Fruit fly (Drosophila melanogaster) whole organism, embryonic: Measurements from ENCODE around the gene CG11085.

Source experiments
- Atf-2 ChIP-seq: fragments of 200-800 bp; sonication (Bioruptor generic); optimal IDR thresholded peaks from 2 replicates; lab custom pipeline; 2016; ENCODE audit warnings: missing biosample characterization, missing genetic modification characterization
- CG10462 ChIP-seq: fragments of 200-800 bp; sonication (Bioruptor generic); optimal IDR thresholded peaks from 2 replicates; lab custom pipeline; 2016; ENCODE audit warnings: missing biosample characterization, missing genetic modification characterization
- CG10654 ChIP-seq: fragments of 200-800 bp; sonication (Bioruptor generic); optimal IDR thresholded peaks from 2 replicates; lab custom pipeline; 2016; ENCODE audit warnings: missing biosample characterization, missing genetic modification characterization
- CG11695 ChIP-seq: fragments of 200-800 bp; sonication (Bioruptor generic); IDR thresholded peaks from 3 replicates; pipeline ENCODE4 v1.3.6; 2022; ENCODE audit warnings: missing biosample characterization, missing genetic modification characterization
- CG11723 ChIP-seq: fragments of 200-800 bp; sonication (Bioruptor generic); optimal IDR thresholded peaks from 2 replicates; lab custom pipeline; 2017; ENCODE audit warnings: missing biosample characterization, mild to moderate bottlenecking, missing genetic modification characterization
- CG12219 ChIP-seq: fragments of 200-800 bp; sonication (Bioruptor generic); optimal IDR thresholded peaks from 3 replicates; lab custom pipeline; 2018; ENCODE audit warnings: missing biosample characterization, mild to moderate bottlenecking, missing genetic modification characterization
- CG1233 ChIP-seq: fragments of 200-800 bp; sonication (Bioruptor generic); optimal IDR thresholded peaks from 4 replicates; lab custom pipeline; 2018; ENCODE audit warnings: missing biosample characterization, mild to moderate bottlenecking, missing genetic modification characterization
- CG14710 ChIP-seq: fragments of 200-800 bp; sonication (Bioruptor generic); optimal IDR thresholded peaks from 3 replicates; lab custom pipeline; 2019; ENCODE audit warnings: missing biosample characterization, mild to moderate bottlenecking, missing genetic modification characterization, moderate library complexity
- CG15696 ChIP-seq: fragments of 200-800 bp; sonication (Bioruptor generic); optimal IDR thresholded peaks from 2 replicates; lab custom pipeline; 2019; ENCODE audit warnings: missing biosample characterization, mild to moderate bottlenecking, missing genetic modification characterization, moderate library complexity
- CG16863 ChIP-seq: fragments of 200-800 bp; sonication (Bioruptor generic); optimal IDR thresholded peaks from 3 replicates; lab custom pipeline; 2016; ENCODE audit warnings: missing biosample characterization, missing genetic modification characterization
- CG17328 ChIP-seq: fragments of 200-800 bp; sonication (Bioruptor generic); IDR thresholded peaks from 2 replicates; pipeline ENCODE4 v1.3.6; 2022; ENCODE audit warnings: missing biosample characterization, missing genetic modification characterization
- CG17361 ChIP-seq: fragments of 200-800 bp; sonication (Bioruptor generic); IDR thresholded peaks from 3 replicates; pipeline ENCODE4 v1.3.6; 2022; ENCODE audit warnings: missing biosample characterization, missing genetic modification characterization
- CG17568 ChIP-seq: fragments of 200-800 bp; sonication (Bioruptor generic); optimal IDR thresholded peaks from 2 replicates; lab custom pipeline; 2018; ENCODE audit warnings: missing biosample characterization, mild to moderate bottlenecking, missing genetic modification characterization, moderate library complexity
- CG30020 ChIP-seq: fragments of 200-800 bp; optimal IDR thresholded peaks from 2 replicates; lab custom pipeline; 2019; ENCODE audit warnings: missing biosample characterization, mild to moderate bottlenecking, missing genetic modification characterization, moderate library complexity
- CG30403 ChIP-seq: fragments of 200-800 bp; sonication (Bioruptor generic); optimal IDR thresholded peaks from 3 replicates; lab custom pipeline; 2016; ENCODE audit warnings: missing biosample characterization, missing genetic modification characterization
- CG30431 ChIP-seq: fragments of 200-800 bp; sonication (Bioruptor generic); optimal IDR thresholded peaks from 2 replicates; lab custom pipeline; 2017; ENCODE audit warnings: missing biosample characterization, missing genetic modification characterization
- CG43689 ChIP-seq: fragments of 200-800 bp; sonication (Bioruptor generic); IDR thresholded peaks from 2 replicates; pipeline ENCODE4 v1.3.6; 2022; ENCODE audit warnings: missing biosample characterization, missing genetic modification characterization
- CG4820 ChIP-seq: fragments of 200-800 bp; sonication (Bioruptor generic); optimal IDR thresholded peaks from 3 replicates; lab custom pipeline; 2016; ENCODE audit warnings: missing biosample characterization, missing genetic modification characterization
- CG6254 ChIP-seq: fragments of 200-800 bp; sonication (Bioruptor generic); optimal IDR thresholded peaks from 3 replicates; lab custom pipeline; 2017; ENCODE audit warnings: mild to moderate bottlenecking, missing biosample characterization, missing genetic modification reagents, missing genetic modification characterization
- CG7357 ChIP-seq: fragments of 200-800 bp; sonication (Bioruptor generic); IDR thresholded peaks from 3 replicates; pipeline ENCODE4 v1.3.6; 2022; ENCODE audit warnings: missing biosample characterization, missing genetic modification characterization
- CG7372 ChIP-seq: fragments of 200-800 bp; sonication (Bioruptor generic); IDR thresholded peaks from 2 replicates; pipeline ENCODE4 v1.3.6; 2022; ENCODE audit warnings: missing biosample characterization, missing genetic modification characterization
- CG7963 ChIP-seq: fragments of 200-800 bp; sonication (Bioruptor generic); IDR thresholded peaks from 3 replicates; pipeline ENCODE4 v1.3.6; 2022; ENCODE audit warnings: missing biosample characterization, missing genetic modification characterization; ENCODE audit not compliant: partially characterized antibody
- Camta ChIP-seq: fragments of 200-800 bp; sonication (Bioruptor generic); optimal IDR thresholded peaks from 2 replicates; lab custom pipeline; 2016; ENCODE audit warnings: missing biosample characterization, missing genetic modification characterization
- CoRest ChIP-seq: fragments of 200-800 bp; sonication (Bioruptor generic); optimal IDR thresholded peaks from 3 replicates; lab custom pipeline; 2018; ENCODE audit warnings: missing biosample characterization, mild to moderate bottlenecking, missing genetic modification characterization, moderate library complexity
- Fer1 ChIP-seq: fragments of 200-800 bp; sonication (Bioruptor generic); optimal IDR thresholded peaks from 2 replicates; lab custom pipeline; 2017; ENCODE audit warnings: missing biosample characterization, mild to moderate bottlenecking, missing genetic modification characterization
- HLHmδ ChIP-seq: fragments of 200-800 bp; sonication (Bioruptor generic); optimal IDR thresholded peaks from 2 replicates; lab custom pipeline; 2018; ENCODE audit warnings: missing biosample characterization, mild to moderate bottlenecking, missing genetic modification characterization, moderate library complexity
- Hr39 ChIP-seq: fragments of >200 bp; optimal IDR thresholded peaks from 2 replicates; lab custom pipeline; 2017
- MTF-1 ChIP-seq: fragments of 200-800 bp; sonication (Bioruptor generic); optimal IDR thresholded peaks from 2 replicates; lab custom pipeline; 2018; ENCODE audit warnings: missing biosample characterization, mild to moderate bottlenecking, missing genetic modification characterization, borderline replicate concordance
- Max ChIP-seq: fragments of 200-800 bp; sonication (Bioruptor generic); optimal IDR thresholded peaks from 2 replicates; lab custom pipeline; 2016; ENCODE audit warnings: missing biosample characterization, mild to moderate bottlenecking, missing genetic modification characterization
- Mrtf ChIP-seq: fragments of 200-800 bp; sonication (Bioruptor generic); IDR thresholded peaks from 3 replicates; pipeline ENCODE4 v1.3.6; 2022; ENCODE audit warnings: missing biosample characterization, missing genetic modification characterization
- Nf-YC ChIP-seq: fragments of 200-800 bp; optimal IDR thresholded peaks from 3 replicates; lab custom pipeline; 2019; ENCODE audit warnings: missing biosample characterization, mild to moderate bottlenecking, missing genetic modification characterization, moderate library complexity
- Optix ChIP-seq: fragments of 200-800 bp; sonication (Bioruptor generic); IDR thresholded peaks from 3 replicates; pipeline ENCODE4 v1.3.6; 2022; ENCODE audit warnings: missing biosample characterization, missing genetic modification characterization
- Pdp1 ChIP-seq, 2 experiments: fragments of 200-800 bp; sonication (Bioruptor generic); optimal IDR thresholded peaks; 3 replicates each; lab custom pipeline; 2016; ENCODE audit warnings: missing biosample characterization in 2 of 2, missing genetic modification characterization in 2 of 2, mild to moderate bottlenecking in 1 of 2, moderate library complexity in 1 of 2
- Scr ChIP-seq: fragments of 200-800 bp; sonication (Bioruptor generic); IDR thresholded peaks from 2 replicates; pipeline ENCODE4 v1.3.6; 2022; ENCODE audit warnings: missing biosample characterization, missing genetic modification characterization; ENCODE audit not compliant: partially characterized antibody
- Side ChIP-seq: fragments of 200-800 bp; sonication (Bioruptor generic); optimal IDR thresholded peaks from 2 replicates; lab custom pipeline; 2016; ENCODE audit warnings: missing biosample characterization, missing genetic modification characterization
- chm ChIP-seq: fragments of 200-800 bp; sonication (Bioruptor generic); IDR thresholded peaks from 2 replicates; pipeline ENCODE4 v1.3.6; 2022; ENCODE audit warnings: missing biosample characterization, missing genetic modification characterization
- corto ChIP-seq: fragments of 200-800 bp; sonication (Bioruptor generic); optimal IDR thresholded peaks from 2 replicates; lab custom pipeline; 2016; ENCODE audit warnings: missing biosample characterization, mild to moderate bottlenecking, missing genetic modification characterization, moderate library complexity
- crol ChIP-seq: fragments of 200-800 bp; sonication (Bioruptor generic); IDR thresholded peaks from 2 replicates; pipeline ENCODE4 v1.3.6; 2022; ENCODE audit warnings: missing biosample characterization, missing genetic modification characterization
- emc ChIP-seq: fragments of 200-800 bp; sonication (Bioruptor generic); optimal IDR thresholded peaks from 2 replicates; lab custom pipeline; 2016; ENCODE audit warnings: missing biosample characterization, missing genetic modification characterization
- ewg ChIP-seq: fragments of 200-800 bp; sonication (Bioruptor generic); optimal IDR thresholded peaks from 3 replicates; lab custom pipeline; 2017; ENCODE audit warnings: mild to moderate bottlenecking, missing biosample characterization, missing genetic modification reagents, missing genetic modification characterization
- gem ChIP-seq: fragments of 200-800 bp; sonication (Bioruptor generic); optimal IDR thresholded peaks from 2 replicates; lab custom pipeline; 2019; ENCODE audit warnings: missing biosample characterization, mild to moderate bottlenecking, missing genetic modification characterization, moderate library complexity
- lilli ChIP-seq: fragments of 200-800 bp; sonication (Bioruptor generic); optimal IDR thresholded peaks from 3 replicates; lab custom pipeline; 2016; ENCODE audit warnings: missing biosample characterization, missing genetic modification characterization
- lmd ChIP-seq: fragments of 200-800 bp; sonication (Bioruptor generic); IDR thresholded peaks from 2 replicates; pipeline ENCODE4 v1.3.6; 2022; ENCODE audit warnings: missing biosample characterization, missing genetic modification characterization
- mam ChIP-seq: fragments of 200-800 bp; sonication (Bioruptor generic); optimal IDR thresholded peaks from 3 replicates; lab custom pipeline; 2016; ENCODE audit warnings: missing biosample characterization, missing genetic modification characterization
- pnt ChIP-seq: fragments of 200-800 bp; sonication (Bioruptor generic); optimal IDR thresholded peaks from 3 replicates; lab custom pipeline; 2016; ENCODE audit warnings: missing biosample characterization, missing genetic modification characterization
- pum ChIP-seq: fragments of 200-800 bp; sonication (Bioruptor generic); optimal IDR thresholded peaks from 2 replicates; lab custom pipeline; 2016; ENCODE audit warnings: missing biosample characterization, missing genetic modification characterization
- sisA ChIP-seq: fragments of 200-800 bp; sonication (Bioruptor generic); IDR thresholded peaks from 2 replicates; pipeline ENCODE4 v1.3.6; 2022; ENCODE audit warnings: missing biosample characterization, missing genetic modification characterization
- stwl ChIP-seq: fragments of 200-800 bp; sonication (Bioruptor generic); optimal IDR thresholded peaks from 3 replicates; lab custom pipeline; 2018; ENCODE audit warnings: missing biosample characterization, mild to moderate bottlenecking, missing genetic modification characterization, moderate library complexity
- tgo ChIP-seq: fragments of 200-800 bp; sonication (Bioruptor generic); IDR thresholded peaks from 3 replicates; pipeline ENCODE4 v1.3.6; 2022; ENCODE audit warnings: missing biosample characterization, missing genetic modification characterization
- trem ChIP-seq: fragments of 200-800 bp; optimal IDR thresholded peaks from 3 replicates; lab custom pipeline; 2019; ENCODE audit warnings: missing biosample characterization, mild to moderate bottlenecking, missing genetic modification characterization, moderate library complexity

The CG11085 gene

dm6 chrX:12575827-12576408 lies 40.2 kb upstream of the CG11085 start (continued):
- TF ChIP-seq CG12219 (GFP tag; lab: Kevin White, UChicago) = peak; percentile 54
- TF ChIP-seq CG4820 (GFP tag; lab: Kevin White, UChicago) = peak; percentile 60
- peak; percentile 68 for TF ChIP-seq CG30403
- TF ChIP-seq CG17568 (GFP tag; lab: Kevin White, UChicago) = peak; percentile 12
- peak; percentile 42 for TF ChIP-seq CG10462
- TF ChIP-seq CG7372 (GFP tag; lab: Robert Waterston, UW) = no peak
- no peak for TF ChIP-seq Scr (GFP tag; lab: Robert Waterston, UW)
- TF ChIP-seq CG43689 (GFP tag; lab: Robert Waterston, UW) = no peak
- peak; percentile 85 for TF ChIP-seq CG14710 (tag; lab: Kevin White, UChicago)
- peak; percentile 37; the same call in 1 of the 3 replicates for TF ChIP-seq CG7357
- TF ChIP-seq ewg (GFP tag; lab: Kevin White, UChicago) = peak; percentile 58
- no peak for TF ChIP-seq MTF-1 (GFP tag; lab: Kevin White, UChicago)
- no peak; the same call in 1 of the 2 replicates for TF ChIP-seq chm (GFP tag; lab: Robert Waterston, UW)
- TF ChIP-seq Max (GFP tag; lab: Kevin White, UChicago) = peak; percentile 63
- TF ChIP-seq Mrtf (GFP tag; lab: Robert Waterston, UW) = no peak
- TF ChIP-seq sisA = peak; percentile 55
- peak; percentile 19 for TF ChIP-seq CG30020 (tag; lab: Kevin White, UChicago)
- peak; percentile 47 for TF ChIP-seq CG11723 (GFP tag; lab: Kevin White, UChicago)
- peak; percentile 61 for TF ChIP-seq CG17328 (GFP tag; lab: Robert Waterston, UW)
- peak; percentile 44; the same call in 1 of the 3 replicates for TF ChIP-seq Optix (GFP tag; lab: Robert Waterston, UW)
- TF ChIP-seq corto (GFP tag; lab: Kevin White, UChicago) = peak; percentile 27
- TF ChIP-seq CG1233 (GFP tag; lab: Kevin White, UChicago) = peak; percentile 60
- TF ChIP-seq crol (GFP tag; lab: Robert Waterston, UW) = peak; percentile 96
- TF ChIP-seq pum (GFP tag; lab: Kevin White, UChicago) = peak; percentile 43
- no peak for TF ChIP-seq CG7963 (GFP tag; lab: Robert Waterston, UW)
- TF ChIP-seq pnt = no peak
- peak; percentile 34 for TF ChIP-seq HLHmδ (GFP tag; lab: Kevin White, UChicago)
- TF ChIP-seq gem (tag; lab: Kevin White, UChicago) = peak; percentile 86
- peak; percentile 30 for TF ChIP-seq lilli (GFP tag; lab: Kevin White, UChicago)
- TF ChIP-seq Nf-YC = no peak
- peak; percentile 38 for TF ChIP-seq CG10654 (GFP tag; lab: Kevin White, UChicago)
- TF ChIP-seq Hr39 (lab: Kevin White, UChicago) = no peak
- TF ChIP-seq Camta (GFP tag; lab: Kevin White, UChicago) = peak; percentile 61
- TF ChIP-seq lmd (GFP tag; lab: Robert Waterston, UW) = peak; percentile 52; the same call in 1 of the 2 replicates
- peak; percentile 19; the same call in 1 of the 3 replicates for TF ChIP-seq tgo
- peak; percentile 61 for TF ChIP-seq CG30431 (GFP tag; lab: Kevin White, UChicago)
- peak; percentile 55 for TF ChIP-seq Atf-2
- no peak for TF ChIP-seq Fer1 (GFP tag; lab: Kevin White, UChicago)
- TF ChIP-seq Pdp1 (GFP tag; optimal IDR thresholded peaks at IDR 0.05; lab: Kevin White, UChicago) = peak; percentile 44 to 48
- peak; percentile 68 for TF ChIP-seq CG15696 (tag; lab: Kevin White, UChicago)
- no peak for TF ChIP-seq emc (GFP tag; lab: Kevin White, UChicago)
- peak; percentile 91 for TF ChIP-seq CG17361 (GFP tag; lab: Robert Waterston, UW)
- no peak for TF ChIP-seq Side (GFP tag; lab: Kevin White, UChicago)
- TF ChIP-seq CG6254 (GFP tag; lab: Kevin White, UChicago) = peak; percentile 85
- peak; percentile 82 for TF ChIP-seq CoRest (tag; lab: Kevin White, UChicago)
- TF ChIP-seq mam (GFP tag; lab: Kevin White, UChicago) = no peak
- TF ChIP-seq trem (tag; lab: Kevin White, UChicago) = peak; percentile 75
- TF ChIP-seq stwl (tag; lab: Kevin White, UChicago) = peak; percentile 4
- TF ChIP-seq CG16863 (GFP tag; lab: Kevin White, UChicago) = peak; percentile 59
- TF ChIP-seq CG11695 (GFP tag; lab: Robert Waterston, UW) = 0 out of 3 replicates have a peak, but pooled peaks have one; percentile 38
